Fruit fly (Drosophila melanogaster) whole organism, embryonic: Measurements from ENCODE around the gene CG5968.

Source experiments
- Ada2b ChIP-seq: fragments of 200-800 bp; sonication (Bioruptor generic); IDR thresholded peaks from 2 replicates; pipeline ENCODE4 v1.3.6; 2022; ENCODE audit warnings: missing biosample characterization, missing genetic modification characterization
- Aef1 ChIP-seq: fragments of 200-800 bp; sonication (Bioruptor generic); IDR thresholded peaks from 3 replicates; pipeline ENCODE4 v1.3.6; 2022; ENCODE audit warnings: missing biosample characterization, missing genetic modification characterization
- CG10321 ChIP-seq: fragments of 200-800 bp; sonication (Bioruptor generic); IDR thresholded peaks from 2 replicates; pipeline ENCODE4 v1.3.6; 2022; ENCODE audit warnings: missing biosample characterization, missing genetic modification characterization
- CG13287 ChIP-seq: fragments of 200-800 bp; sonication (Bioruptor generic); IDR thresholded peaks from 2 replicates; pipeline ENCODE4 v1.3.6; 2022; ENCODE audit warnings: missing biosample characterization, missing genetic modification characterization; ENCODE audit not compliant: partially characterized antibody
- CG13296 ChIP-seq: fragments of 200-800 bp; sonication (Bioruptor generic); optimal IDR thresholded peaks from 3 replicates; lab custom pipeline; 2018; ENCODE audit warnings: missing biosample characterization, mild to moderate bottlenecking, missing genetic modification characterization
- CG14667 ChIP-seq: fragments of 200-800 bp; sonication (Bioruptor generic); IDR thresholded peaks from 2 replicates; pipeline ENCODE4 v1.3.6; 2022; ENCODE audit warnings: missing biosample characterization, missing genetic modification characterization
- CG15269 ChIP-seq: fragments of 200-800 bp; sonication (Bioruptor generic); optimal IDR thresholded peaks from 2 replicates; lab custom pipeline; 2018; ENCODE audit warnings: missing biosample characterization, mild to moderate bottlenecking, missing genetic modification characterization, moderate library complexity
- CG17802 ChIP-seq: fragments of 200-800 bp; sonication (Bioruptor generic); optimal IDR thresholded peaks from 2 replicates; lab custom pipeline; 2018; ENCODE audit warnings: missing biosample characterization, mild to moderate bottlenecking, missing genetic modification characterization, moderate library complexity
- CG18764 ChIP-seq: fragments of 200-800 bp; sonication (Bioruptor generic); optimal IDR thresholded peaks from 3 replicates; lab custom pipeline; 2016; ENCODE audit warnings: missing biosample characterization, missing genetic modification characterization
- CG2712 ChIP-seq: fragments of 200-800 bp; optimal IDR thresholded peaks from 3 replicates; lab custom pipeline; 2019; ENCODE audit warnings: missing biosample characterization, mild to moderate bottlenecking, missing genetic modification characterization, moderate library complexity
- CG30020 ChIP-seq: fragments of 200-800 bp; optimal IDR thresholded peaks from 2 replicates; lab custom pipeline; 2019; ENCODE audit warnings: missing biosample characterization, mild to moderate bottlenecking, missing genetic modification characterization, moderate library complexity
- CG30431 ChIP-seq: fragments of 200-800 bp; sonication (Bioruptor generic); optimal IDR thresholded peaks from 2 replicates; lab custom pipeline; 2017; ENCODE audit warnings: missing biosample characterization, missing genetic modification characterization
- CG31365 ChIP-seq: fragments of 200-800 bp; sonication (Bioruptor generic); optimal IDR thresholded peaks from 2 replicates; lab custom pipeline; 2018; ENCODE audit warnings: missing biosample characterization, mild to moderate bottlenecking, missing genetic modification characterization
- CG3847 ChIP-seq: fragments of 200-800 bp; sonication (Bioruptor generic); IDR thresholded peaks from 2 replicates; pipeline ENCODE4 v1.3.6; 2022; ENCODE audit warnings: missing biosample characterization, missing genetic modification characterization
- CG4707 ChIP-seq: fragments of 200-800 bp; sonication (Bioruptor generic); optimal IDR thresholded peaks from 2 replicates; lab custom pipeline; 2018; ENCODE audit warnings: missing biosample characterization, mild to moderate bottlenecking, missing genetic modification characterization, moderate library complexity
- CG6272 ChIP-seq: fragments of 200-800 bp; sonication (Bioruptor generic); IDR thresholded peaks from 2 replicates; pipeline ENCODE4 v1.3.6; 2022; ENCODE audit warnings: missing biosample characterization, missing genetic modification characterization
- CG6654 ChIP-seq: fragments of 200-800 bp; sonication (Bioruptor generic); optimal IDR thresholded peaks from 2 replicates; lab custom pipeline; 2017; ENCODE audit warnings: missing biosample characterization, mild to moderate bottlenecking, missing genetic modification characterization
- CG6854 ChIP-seq: fragments of 200-800 bp; sonication (Bioruptor generic); optimal IDR thresholded peaks from 3 replicates; lab custom pipeline; 2017; ENCODE audit warnings: missing biosample characterization, mild to moderate bottlenecking, missing genetic modification characterization
- CG7556 ChIP-seq: fragments of 200-800 bp; sonication (Bioruptor generic); optimal IDR thresholded peaks from 2 replicates; lab custom pipeline; 2017; ENCODE audit warnings: missing biosample characterization, mild to moderate bottlenecking, missing genetic modification characterization
- CG8944 ChIP-seq: fragments of 200-800 bp; sonication (Bioruptor generic); optimal IDR thresholded peaks from 3 replicates; lab custom pipeline; 2016; ENCODE audit warnings: missing biosample characterization, missing genetic modification characterization
- Dp ChIP-seq: fragments of 200-800 bp; sonication (Bioruptor generic); optimal IDR thresholded peaks from 2 replicates; lab custom pipeline; 2018; ENCODE audit warnings: missing biosample characterization, mild to moderate bottlenecking, missing genetic modification characterization, moderate library complexity
- Dref ChIP-seq: fragments of 200-800 bp; sonication (Bioruptor generic); IDR thresholded peaks from 2 replicates; pipeline ENCODE4 v1.3.6; 2022; ENCODE audit warnings: missing biosample characterization, missing genetic modification characterization
- HHEX ChIP-seq: fragments of 200-800 bp; sonication (Bioruptor generic); optimal IDR thresholded peaks from 3 replicates; lab custom pipeline; 2017; ENCODE audit warnings: missing biosample characterization, mild to moderate bottlenecking, missing genetic modification characterization, missing genetic modification reagents
- HLHmδ ChIP-seq: fragments of 200-800 bp; sonication (Bioruptor generic); optimal IDR thresholded peaks from 2 replicates; lab custom pipeline; 2018; ENCODE audit warnings: missing biosample characterization, mild to moderate bottlenecking, missing genetic modification characterization, moderate library complexity
- Lim3 ChIP-seq: fragments of 200-800 bp; sonication (Bioruptor generic); IDR thresholded peaks from 2 replicates; pipeline ENCODE4 v1.3.6; 2022; ENCODE audit warnings: missing biosample characterization, missing genetic modification characterization
- Sox102F ChIP-seq: fragments of 200-800 bp; sonication (Bioruptor generic); optimal IDR thresholded peaks from 2 replicates; lab custom pipeline; 2018; ENCODE audit warnings: missing biosample characterization, mild to moderate bottlenecking, missing genetic modification characterization, moderate library complexity
- Spps ChIP-seq: fragments of 200-800 bp; sonication (Bioruptor generic); optimal IDR thresholded peaks from 2 replicates; lab custom pipeline; 2018; ENCODE audit warnings: missing biosample characterization, mild to moderate bottlenecking, missing genetic modification characterization
- YL-1 ChIP-seq: fragments of 200-800 bp; sonication (Bioruptor generic); optimal IDR thresholded peaks from 3 replicates; lab custom pipeline; 2017; ENCODE audit warnings: missing biosample characterization, mild to moderate bottlenecking, missing genetic modification characterization
- ac ChIP-seq: fragments of 200-800 bp; sonication (Bioruptor generic); optimal IDR thresholded peaks from 3 replicates; lab custom pipeline; 2017; ENCODE audit warnings: missing biosample characterization, mild to moderate bottlenecking, missing genetic modification characterization
- amos ChIP-seq: fragments of 200-800 bp; sonication (Bioruptor generic); IDR thresholded peaks from 2 replicates; pipeline ENCODE4 v1.3.6; 2022; ENCODE audit warnings: missing biosample characterization, missing genetic modification characterization; ENCODE audit not compliant: partially characterized antibody
- ap ChIP-seq: fragments of 200-800 bp; sonication (Bioruptor generic); IDR thresholded peaks from 2 replicates; pipeline ENCODE4 v1.3.6; 2022; ENCODE audit warnings: missing biosample characterization, missing genetic modification characterization
- ato ChIP-seq: fragments of 200-800 bp; sonication (Bioruptor generic); IDR thresholded peaks from 2 replicates; pipeline ENCODE4 v1.3.6; 2022; ENCODE audit warnings: missing biosample characterization, missing genetic modification characterization; ENCODE audit not compliant: partially characterized antibody
- az2 ChIP-seq: fragments of 200-800 bp; sonication (Bioruptor generic); optimal IDR thresholded peaks from 3 replicates; lab custom pipeline; 2016; ENCODE audit warnings: missing biosample characterization, missing genetic modification characterization
- bab2 ChIP-seq: fragments of 200-800 bp; sonication (Bioruptor generic); optimal IDR thresholded peaks from 2 replicates; lab custom pipeline; 2016; ENCODE audit warnings: missing biosample characterization, missing genetic modification characterization
- cg ChIP-seq: fragments of 200-800 bp; sonication (Bioruptor generic); optimal IDR thresholded peaks from 3 replicates; lab custom pipeline; 2019; ENCODE audit warnings: missing biosample characterization, mild to moderate bottlenecking, missing genetic modification characterization, moderate library complexity
- crc ChIP-seq: fragments of 200-800 bp; sonication (Bioruptor generic); optimal IDR thresholded peaks from 2 replicates; lab custom pipeline; 2016; ENCODE audit warnings: missing biosample characterization, missing genetic modification characterization
- en ChIP-seq: fragments of 200-800 bp; sonication (Bioruptor generic); optimal IDR thresholded peaks from 2 replicates; lab custom pipeline; 2016; ENCODE audit warnings: missing biosample characterization, missing genetic modification characterization
- eyg ChIP-seq: fragments of 200-800 bp; sonication (Bioruptor generic); optimal IDR thresholded peaks from 3 replicates; lab custom pipeline; 2016; ENCODE audit warnings: missing biosample characterization, missing genetic modification characterization
- fd96Cb ChIP-seq: fragments of 200-800 bp; sonication (Bioruptor generic); optimal IDR thresholded peaks from 2 replicates; lab custom pipeline; 2018; ENCODE audit warnings: missing biosample characterization, mild to moderate bottlenecking, missing genetic modification characterization, moderate library complexity
- gfzf ChIP-seq: fragments of 200-800 bp; sonication (Bioruptor generic); optimal IDR thresholded peaks from 2 replicates; lab custom pipeline; 2016; ENCODE audit warnings: missing biosample characterization, mild to moderate bottlenecking, missing genetic modification characterization, moderate library complexity
- grau ChIP-seq: fragments of 200-800 bp; optimal IDR thresholded peaks from 3 replicates; lab custom pipeline; 2019; ENCODE audit warnings: missing biosample characterization, mild to moderate bottlenecking, missing genetic modification characterization, moderate library complexity
- gsb-n ChIP-seq: fragments of 200-800 bp; sonication (Bioruptor generic); optimal IDR thresholded peaks from 3 replicates; lab custom pipeline; 2018; ENCODE audit warnings: missing biosample characterization, mild to moderate bottlenecking, missing genetic modification characterization
- her ChIP-seq: fragments of 200-800 bp; sonication (Bioruptor generic); optimal IDR thresholded peaks from 2 replicates; lab custom pipeline; 2016; ENCODE audit warnings: missing biosample characterization, missing genetic modification characterization
- nom ChIP-seq: fragments of 200-800 bp; sonication (Bioruptor generic); optimal IDR thresholded peaks from 2 replicates; lab custom pipeline; 2017; ENCODE audit warnings: missing biosample characterization, missing genetic modification characterization, mild to moderate bottlenecking, moderate library complexity, missing genetic modification reagents
- odd ChIP-seq: fragments of 200-800 bp; sonication (Bioruptor generic); optimal IDR thresholded peaks from 2 replicates; lab custom pipeline; 2017; ENCODE audit warnings: missing biosample characterization, mild to moderate bottlenecking, missing genetic modification characterization
- pros ChIP-seq: fragments of 200-800 bp; sonication (Bioruptor generic); optimal IDR thresholded peaks from 3 replicates; lab custom pipeline; 2019; ENCODE audit warnings: missing biosample characterization, mild to moderate bottlenecking, missing genetic modification characterization, moderate library complexity
- rib ChIP-seq: fragments of 200-800 bp; sonication (Bioruptor generic); IDR thresholded peaks from 2 replicates; pipeline ENCODE4 v1.3.6; 2022; ENCODE audit warnings: missing biosample characterization, missing genetic modification characterization
- sisA ChIP-seq: fragments of 200-800 bp; sonication (Bioruptor generic); IDR thresholded peaks from 2 replicates; pipeline ENCODE4 v1.3.6; 2022; ENCODE audit warnings: missing biosample characterization, missing genetic modification characterization
- sug ChIP-seq: fragments of 200-800 bp; optimal IDR thresholded peaks from 2 replicates; lab custom pipeline; 2019; ENCODE audit warnings: missing biosample characterization, mild to moderate bottlenecking, missing genetic modification characterization, moderate library complexity
- zen ChIP-seq: fragments of 200-800 bp; sonication (Bioruptor generic); optimal IDR thresholded peaks from 3 replicates; lab custom pipeline; 2018; ENCODE audit warnings: missing biosample characterization, mild to moderate bottlenecking, missing genetic modification characterization, moderate library complexity

Gene CG5968

DNA sequence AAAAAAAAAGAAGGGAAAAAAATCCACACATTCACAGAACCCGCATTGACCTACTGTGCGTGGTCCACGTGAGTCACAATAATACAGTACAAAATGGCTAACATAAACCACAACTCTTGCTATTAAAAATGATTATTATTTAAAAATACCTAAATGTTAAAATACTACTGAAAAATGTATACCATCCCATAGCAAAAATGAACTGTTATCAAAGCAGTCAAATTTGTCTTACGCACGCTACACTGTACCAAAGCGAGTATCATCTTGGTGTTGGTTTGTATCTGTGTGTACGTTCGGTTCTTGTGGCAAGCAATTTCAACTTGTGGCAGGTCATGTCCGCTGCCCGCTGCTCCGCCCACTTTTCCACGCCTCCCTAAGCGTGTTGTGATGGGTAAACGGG, 49.3 kb downstream of the CG5968 start (continued):
- TF ChIP-seq pros (peak; percentile 35), Aef1 (GFP tag; lab: Robert Waterston, UW) (peak; percentile 88), CG31365 (tag; lab: Kevin White, UChicago) (peak; percentile 42), Ada2b (GFP tag; lab: Robert Waterston, UW) (peak; percentile 92), CG6272 (GFP tag; lab: Robert Waterston, UW) (peak; percentile 90), fd96Cb (tag; lab: Kevin White, UChicago) (peak; percentile 88), sisA (GFP tag; lab: Robert Waterston, UW) (peak; percentile 94), amos (GFP tag; lab: Robert Waterston, UW) (no peak), ap (peak; percentile 86), CG2712 (tag; lab: Kevin White, UChicago) (peak; percentile 89), CG30020 (peak; percentile 59), HHEX (GFP tag; lab: Kevin White, UChicago) (peak; percentile 78), HLHmδ (GFP tag; lab: Kevin White, UChicago) (no peak), CG4707 (peak; percentile 81), Spps (tag; lab: Kevin White, UChicago) (peak; percentile 77), eyg (GFP tag; lab: Kevin White, UChicago) (peak; percentile 44), Dp (GFP tag; lab: Kevin White, UChicago) (no peak), Dref (GFP tag; lab: Robert Waterston, UW) (no peak), CG14667 (GFP tag; lab: Robert Waterston, UW) (peak; percentile 92), Lim3 (GFP tag; lab: Robert Waterston, UW) (peak; percentile 70; the same call in 1 of the 2 replicates), CG8944 (GFP tag; lab: Kevin White, UChicago) (peak; percentile 69), Sox102F (GFP tag; lab: Kevin White, UChicago) (peak; percentile 94), bab2 (GFP tag; lab: Kevin White, UChicago) (peak; percentile 87), en (peak; percentile 42), crc (peak; percentile 28), CG15269 (tag; lab: Kevin White, UChicago) (peak; percentile 92), az2 (GFP tag; lab: Kevin White, UChicago) (peak; percentile 93), YL-1 (peak; percentile 7), CG10321 (GFP tag; lab: Robert Waterston, UW) (peak; percentile 39; the same call in 1 of the 2 replicates), rib (GFP tag; lab: Robert Waterston, UW) (peak; percentile 85), CG13287 (GFP tag; lab: Robert Waterston, UW) (no peak), CG13296 (GFP tag; lab: Kevin White, UChicago) (peak; percentile 76), odd (GFP tag; lab: Kevin White, UChicago) (peak; percentile 81), CG3847 (GFP tag; lab: Robert Waterston, UW) (peak; percentile 86), CG18764 (GFP tag; lab: Kevin White, UChicago) (peak; percentile 75), ac (GFP tag; lab: Kevin White, UChicago) (peak; percentile 61), ato (no peak), gsb-n (peak; percentile 93), gfzf (GFP tag; lab: Kevin White, UChicago) (no peak), nom (peak; percentile 72), cg (GFP tag; lab: Kevin White, UChicago) (peak; percentile 69), grau (tag; lab: Kevin White, UChicago) (peak; percentile 98), zen (tag; lab: Kevin White, UChicago) (peak; percentile 86), CG6854 (peak; percentile 59), her (GFP tag; lab: Kevin White, UChicago) (peak; percentile 64), sug (tag; lab: Kevin White, UChicago) (peak; percentile 79), CG7556 (GFP tag; lab: Kevin White, UChicago) (peak; percentile 90), CG6654 (GFP tag; lab: Kevin White, UChicago) (peak; percentile 56), CG17802 (tag; lab: Kevin White, UChicago) (peak; percentile 59), CG30431 (GFP tag; lab: Kevin White, UChicago) (peak; percentile 87)
